Worm (Caenorhabditis elegans): ENCODE data around the gene daf-18.

daf-18 gene

ce11 chrIV:386576-386975, 38.4 kb downstream of the daf-18 start, which contains the start of gene T07A9.14 (continued):
- TF ChIP-seq efl-1 (GFP tag; optimal IDR thresholded peaks at IDR 0.05) (no peak), aptf-2 (GFP tag; conservative IDR thresholded peaks at IDR 0.05) (no peak), nfya-1 (tag; optimal IDR thresholded peaks at IDR 0.05; ENCODE audit: borderline replicate concordance, insufficient read depth) (no peak), dpl-1 (GFP tag; optimal IDR thresholded peaks at IDR 0.05) (no peak), nhr-80 (tag; optimal IDR thresholded peaks at IDR 0.05) (no peak), ama-1 (optimal IDR thresholded peaks at IDR 0.05) (no peak), ama-1 (GFP tag; optimal IDR thresholded peaks at IDR 0.05) (peak in 1 of 2 experiments; percentile 56), pha-4 (tag; optimal IDR thresholded peaks at IDR 0.05) (no peak), madf-10 (tag; optimal IDR thresholded peaks at IDR 0.05) (no peak), atf-7 (tag; optimal IDR thresholded peaks at IDR 0.05) (peak; percentile 50), F55B11.4 (tag; optimal IDR thresholded peaks at IDR 0.05; ENCODE audit: borderline replicate concordance, insufficient read depth) (no peak), die-1 (tag; optimal IDR thresholded peaks at IDR 0.05) (no peak), xnd-1 (tag; optimal IDR thresholded peaks at IDR 0.05) (no peak), C17E4.6 (GFP tag; IDR thresholded peaks at IDR 0.05) (no peak), B0035.1 (tag; optimal IDR thresholded peaks at IDR 0.05) (no peak), Y95B8A.8 (GFP tag; IDR thresholded peaks at IDR 0.05) (no peak), ceh-58 (GFP tag; IDR thresholded peaks at IDR 0.05) (no peak), F57C9.4 (tag; optimal IDR thresholded peaks at IDR 0.05) (no peak), lir-1 (GFP tag; conservative IDR thresholded peaks at IDR 0.05) (no peak), unc-130 (GFP tag; optimal IDR thresholded peaks at IDR 0.05) (no peak), zim-3 (tag; optimal IDR thresholded peaks at IDR 0.05) (no peak), B0261.1 (tag; optimal IDR thresholded peaks at IDR 0.05) (no peak), lin-40 (tag; optimal IDR thresholded peaks at IDR 0.05) (no peak), aptf-3 (GFP tag; IDR thresholded peaks at IDR 0.05) (no peak), snpc-1.3 (tag; optimal IDR thresholded peaks at IDR 0.05; ENCODE audit: insufficient read depth) (peak; percentile 31), F39B2.1 (GFP tag; IDR thresholded peaks at IDR 0.05) (no peak), nfya-2 (GFP tag; IDR thresholded peaks at IDR 0.05) (0 out of 2 replicates have a peak, but pooled peaks have one; percentile 8)

ce11 chrIV:385150-385937, 39.6 kb downstream of the daf-18 start, which contains the start of gene rps-24:
rps-24 (plus strand) TSS chrIV:385887.
- TF ChIP-seq bed-1 (GFP tag; IDR thresholded peaks at IDR 0.05) (peak; percentile 89; the same call in 1 of the 2 replicates), F52B5.7 (tag; optimal IDR thresholded peaks at IDR 0.05) (peak; percentile 6), hmg-1.2 (GFP tag; IDR thresholded peaks at IDR 0.05) (peak; percentile 92), chd-7 (tag; optimal IDR thresholded peaks at IDR 0.05) (peak; percentile 58), ztf-26 (tag; optimal IDR thresholded peaks at IDR 0.05) (peak; percentile 90), unc-130 (GFP tag; optimal IDR thresholded peaks at IDR 0.05) (peak; percentile 88), attf-6 (GFP tag; IDR thresholded peaks at IDR 0.05) (peak; percentile 84; the same call in 1 of the 2 replicates), lin-54 (GFP tag; optimal IDR thresholded peaks at IDR 0.05) (peak; percentile 85), efl-1 (GFP tag; optimal IDR thresholded peaks at IDR 0.05) (peak; percentile 56), hmg-20 (GFP tag; IDR thresholded peaks at IDR 0.05) (peak; percentile 71), ceh-27 (GFP tag; optimal IDR thresholded peaks at IDR 0.05) (peak; percentile 92), tlf-1 (GFP tag; optimal IDR thresholded peaks at IDR 0.05) (peak; percentile 88), Y53F4B.3 (GFP tag; IDR thresholded peaks at IDR 0.05) (peak; percentile 92), Y67H2A.10 (GFP tag; conservative IDR thresholded peaks at IDR 0.05) (peak; percentile 96), C06A6.2 (GFP tag; conservative IDR thresholded peaks at IDR 0.05) (peak; percentile 93), mcd-1 (GFP tag; IDR thresholded peaks at IDR 0.05) (peak; percentile 93), ztf-18 (tag; optimal IDR thresholded peaks at IDR 0.05) (peak; percentile 78), let-607 (tag; optimal IDR thresholded peaks at IDR 0.05) (peak in 1 of 2 experiments; percentile 38), B0261.1 (tag; optimal IDR thresholded peaks at IDR 0.05) (peak; percentile 27), dox-1 (GFP tag; IDR thresholded peaks at IDR 0.05) (peak; percentile 99), akir-1 (GFP tag; optimal IDR thresholded peaks at IDR 0.05) (peak; percentile 40), egrh-3 (GFP tag; IDR thresholded peaks at IDR 0.05) (peak; percentile 95), B0336.3 (GFP tag; IDR thresholded peaks at IDR 0.05) (peak; percentile 85), T07F8.4 (tag; optimal IDR thresholded peaks at IDR 0.05) (peak; percentile 84)
